Worm (Caenorhabditis elegans): ENCODE measurements around the gene F28H7.3.

ce11 chrV:10726691-10727090 is 23.9 kb downstream of the F28H7.3 start:
- TF ChIP-seq unc-39 (tag; optimal IDR thresholded peaks at IDR 0.05) (no peak), sptf-1 (tag; optimal IDR thresholded peaks at IDR 0.05) (no peak), ceh-39 (tag; optimal IDR thresholded peaks at IDR 0.05) (no peak), ztf-11 (tag; optimal IDR thresholded peaks at IDR 0.05) (no peak), lin-13 (tag; optimal IDR thresholded peaks at IDR 0.05) (no peak), hlh-1 (tag; optimal IDR thresholded peaks at IDR 0.05) (no peak), snpc-4 (tag; optimal IDR thresholded peaks at IDR 0.05) (no peak), ces-1 (GFP tag; optimal IDR thresholded peaks at IDR 0.05) (no peak), lin-32 (GFP tag; optimal IDR thresholded peaks at IDR 0.05) (no peak)

All from whole organism, mixed stage, embryonic.